Fruit fly (Drosophila melanogaster) whole organism, embryonic: ENCODE data around the gene isoQC.

Experiments
- Adf1 ChIP-seq: fragments of 200-800 bp; sonication (Bioruptor generic); IDR thresholded peaks from 2 replicates; pipeline ENCODE4 v1.3.6; 2022; ENCODE audit warnings: missing biosample characterization, missing genetic modification characterization
- Atf3 ChIP-seq: fragments of 200-800 bp; sonication (Bioruptor generic); optimal IDR thresholded peaks from 3 replicates; lab custom pipeline; 2016; ENCODE audit warnings: missing biosample characterization, missing genetic modification characterization
- BEAF-32 ChIP-seq: fragments of 200-800 bp; sonication (Bioruptor generic); optimal IDR thresholded peaks from 3 replicates; lab custom pipeline; 2017; ENCODE audit warnings: missing biosample characterization, missing genetic modification characterization, mild to moderate bottlenecking, moderate library complexity, missing genetic modification reagents
- C15 ChIP-seq: fragments of 200-800 bp; sonication (Bioruptor generic); IDR thresholded peaks from 3 replicates; pipeline ENCODE4 v1.3.6; 2022; ENCODE audit warnings: missing biosample characterization, missing genetic modification characterization
- CG11504 ChIP-seq: fragments of 200-800 bp; sonication (Bioruptor generic); optimal IDR thresholded peaks from 3 replicates; lab custom pipeline; 2019; ENCODE audit warnings: missing biosample characterization, mild to moderate bottlenecking, missing genetic modification characterization, moderate library complexity
- CG11723 ChIP-seq: fragments of 200-800 bp; sonication (Bioruptor generic); optimal IDR thresholded peaks from 2 replicates; lab custom pipeline; 2017; ENCODE audit warnings: missing biosample characterization, mild to moderate bottlenecking, missing genetic modification characterization
- CG12236 ChIP-seq: fragments of 200-800 bp; sonication (Bioruptor generic); optimal IDR thresholded peaks from 2 replicates; lab custom pipeline; 2016; ENCODE audit warnings: missing biosample characterization, missing genetic modification characterization
- CG12299 ChIP-seq: fragments of 200-800 bp; sonication (Bioruptor generic); optimal IDR thresholded peaks from 2 replicates; lab custom pipeline; 2018; ENCODE audit warnings: missing biosample characterization, mild to moderate bottlenecking, missing genetic modification characterization
- CG13624 ChIP-seq: fragments of 200-800 bp; sonication (Bioruptor generic); optimal IDR thresholded peaks from 2 replicates; lab custom pipeline; 2016; ENCODE audit warnings: missing biosample characterization, missing genetic modification characterization
- CG15011 ChIP-seq: fragments of 200-800 bp; sonication (Bioruptor generic); optimal IDR thresholded peaks from 3 replicates; lab custom pipeline; 2018; ENCODE audit warnings: missing biosample characterization, mild to moderate bottlenecking, missing genetic modification characterization
- CG16813 ChIP-seq: fragments of 200-800 bp; sonication (Bioruptor generic); IDR thresholded peaks from 3 replicates; pipeline ENCODE4 v1.3.6; 2022; ENCODE audit warnings: missing biosample characterization, missing genetic modification characterization; ENCODE audit not compliant: partially characterized antibody
- CG17612 ChIP-seq: fragments of 200-800 bp; sonication (Bioruptor generic); IDR thresholded peaks from 2 replicates; pipeline ENCODE4 v1.3.6; 2022; ENCODE audit warnings: missing biosample characterization, missing genetic modification characterization
- CG1832 ChIP-seq: fragments of 200-800 bp; sonication (Bioruptor generic); optimal IDR thresholded peaks from 2 replicates; lab custom pipeline; 2017; ENCODE audit warnings: missing biosample characterization, mild to moderate bottlenecking, missing genetic modification characterization, inconsistent platforms
- CG18764 ChIP-seq: fragments of 200-800 bp; sonication (Bioruptor generic); optimal IDR thresholded peaks from 3 replicates; lab custom pipeline; 2016; ENCODE audit warnings: missing biosample characterization, missing genetic modification characterization
- CG2120 ChIP-seq: fragments of 200-800 bp; sonication (Bioruptor generic); optimal IDR thresholded peaks from 3 replicates; lab custom pipeline; 2016; ENCODE audit warnings: missing biosample characterization, missing genetic modification characterization
- CG2678 ChIP-seq: fragments of 200-800 bp; sonication (Bioruptor generic); optimal IDR thresholded peaks from 3 replicates; lab custom pipeline; 2019; ENCODE audit warnings: missing biosample characterization, mild to moderate bottlenecking, missing genetic modification characterization, moderate library complexity
- CG2889 ChIP-seq: fragments of 200-800 bp; sonication (Bioruptor generic); IDR thresholded peaks from 3 replicates; pipeline ENCODE4 v1.3.6; 2022; ENCODE audit warnings: missing biosample characterization, missing genetic modification characterization
- CG30403 ChIP-seq: fragments of 200-800 bp; sonication (Bioruptor generic); optimal IDR thresholded peaks from 3 replicates; lab custom pipeline; 2016; ENCODE audit warnings: missing biosample characterization, missing genetic modification characterization
- CG31388 ChIP-seq: fragments of 200-800 bp; sonication (Bioruptor generic); optimal IDR thresholded peaks from 2 replicates; lab custom pipeline; 2016; ENCODE audit warnings: missing biosample characterization, missing genetic modification characterization
- CG3726 ChIP-seq: fragments of 200-800 bp; sonication (Bioruptor generic); IDR thresholded peaks from 3 replicates; pipeline ENCODE4, ENCODE4 v1.3.6; 2022; ENCODE audit warnings: missing biosample characterization, missing genetic modification characterization
- CG43689 ChIP-seq: fragments of 200-800 bp; sonication (Bioruptor generic); IDR thresholded peaks from 2 replicates; pipeline ENCODE4 v1.3.6; 2022; ENCODE audit warnings: missing biosample characterization, missing genetic modification characterization
- CG4854 ChIP-seq: fragments of 200-800 bp; sonication (Bioruptor generic); optimal IDR thresholded peaks from 2 replicates; lab custom pipeline; 2016; ENCODE audit warnings: missing biosample characterization, missing genetic modification characterization, inconsistent platforms
- CG5180 ChIP-seq: fragments of 200-800 bp; sonication (Bioruptor generic); optimal IDR thresholded peaks from 3 replicates; lab custom pipeline; 2017; ENCODE audit warnings: missing biosample characterization, missing genetic modification characterization, mild to moderate bottlenecking, moderate library complexity, missing genetic modification reagents
- CG6254 ChIP-seq: fragments of 200-800 bp; sonication (Bioruptor generic); optimal IDR thresholded peaks from 3 replicates; lab custom pipeline; 2017; ENCODE audit warnings: mild to moderate bottlenecking, missing biosample characterization, missing genetic modification reagents, missing genetic modification characterization
- CG6272 ChIP-seq: fragments of 200-800 bp; sonication (Bioruptor generic); IDR thresholded peaks from 2 replicates; pipeline ENCODE4 v1.3.6; 2022; ENCODE audit warnings: missing biosample characterization, missing genetic modification characterization
- CG9797 ChIP-seq: fragments of 200-800 bp; sonication (Bioruptor generic); optimal IDR thresholded peaks from 3 replicates; lab custom pipeline; 2018; ENCODE audit warnings: missing biosample characterization, mild to moderate bottlenecking, missing genetic modification characterization
- CG9876 ChIP-seq: fragments of 200-800 bp; sonication (Bioruptor generic); optimal IDR thresholded peaks from 2 replicates; lab custom pipeline; 2016; ENCODE audit warnings: missing biosample characterization, missing genetic modification characterization
- CTCF ChIP-seq: fragments of 200-800 bp; sonication (Bioruptor generic); optimal IDR thresholded peaks from 2 replicates; lab custom pipeline; 2017; ENCODE audit warnings: missing biosample characterization, mild to moderate bottlenecking, missing genetic modification characterization, moderate library complexity
- Dfd ChIP-seq, 2 experiments: fragments of >200 bp; optimal IDR thresholded peaks; 2 replicates each; lab custom pipeline; 2017; ENCODE audit warnings: missing biosample characterization in 2 of 2, missing genetic modification characterization in 2 of 2
- Dref ChIP-seq: fragments of 200-800 bp; sonication (Bioruptor generic); IDR thresholded peaks from 2 replicates; pipeline ENCODE4 v1.3.6; 2022; ENCODE audit warnings: missing biosample characterization, missing genetic modification characterization
- Fer1 ChIP-seq: fragments of 200-800 bp; sonication (Bioruptor generic); optimal IDR thresholded peaks from 2 replicates; lab custom pipeline; 2017; ENCODE audit warnings: missing biosample characterization, mild to moderate bottlenecking, missing genetic modification characterization
- Kr ChIP-seq: fragments of 200-800 bp; sonication (Bioruptor generic); optimal IDR thresholded peaks from 2 replicates; lab custom pipeline; 2017; ENCODE audit warnings: missing biosample characterization, mild to moderate bottlenecking, missing genetic modification characterization
- Lim3 ChIP-seq: fragments of 200-800 bp; sonication (Bioruptor generic); IDR thresholded peaks from 2 replicates; pipeline ENCODE4 v1.3.6; 2022; ENCODE audit warnings: missing biosample characterization, missing genetic modification characterization
- Mad ChIP-seq: fragments of 200-800 bp; sonication (Bioruptor generic); optimal IDR thresholded peaks from 2 replicates; lab custom pipeline; 2016; ENCODE audit warnings: missing biosample characterization, missing genetic modification characterization
- Max ChIP-seq: fragments of 200-800 bp; sonication (Bioruptor generic); optimal IDR thresholded peaks from 2 replicates; lab custom pipeline; 2016; ENCODE audit warnings: missing biosample characterization, mild to moderate bottlenecking, missing genetic modification characterization
- Meics ChIP-seq: fragments of 200-800 bp; sonication (Bioruptor generic); optimal IDR thresholded peaks from 2 replicates; lab custom pipeline; 2017; ENCODE audit warnings: missing biosample characterization, mild to moderate bottlenecking, missing genetic modification characterization
- Myb ChIP-seq: fragments of 200-800 bp; sonication (Bioruptor generic); optimal IDR thresholded peaks from 2 replicates; lab custom pipeline; 2016; ENCODE audit warnings: missing biosample characterization, missing genetic modification characterization
- Oaz ChIP-seq: fragments of 200-800 bp; sonication (Bioruptor generic); IDR thresholded peaks from 2 replicates; pipeline ENCODE4 v1.3.6; 2022; ENCODE audit warnings: missing biosample characterization, missing genetic modification characterization
- Opbp ChIP-seq: fragments of 200-800 bp; sonication (Bioruptor generic); IDR thresholded peaks from 3 replicates; pipeline ENCODE4 v1.3.6; 2022; ENCODE audit warnings: missing biosample characterization, missing genetic modification characterization; ENCODE audit not compliant: partially characterized antibody
- Poxn ChIP-seq: fragments of 200-800 bp; sonication (Bioruptor generic); IDR thresholded peaks from 2 replicates; pipeline ENCODE4 v1.3.6; 2022; ENCODE audit warnings: missing biosample characterization, missing genetic modification characterization
- Rx ChIP-seq: fragments of 200-800 bp; sonication (Bioruptor generic); IDR thresholded peaks from 2 replicates; pipeline ENCODE4 v1.3.6; 2022; ENCODE audit warnings: missing biosample characterization, missing genetic modification characterization
- Sry-δ ChIP-seq: fragments of 200-800 bp; sonication (Bioruptor generic); optimal IDR thresholded peaks from 2 replicates; lab custom pipeline; 2016; ENCODE audit warnings: missing biosample characterization, missing genetic modification characterization
- TFAM ChIP-seq: fragments of 200-800 bp; sonication (Bioruptor generic); optimal IDR thresholded peaks from 2 replicates; lab custom pipeline; 2017; ENCODE audit warnings: missing biosample characterization, missing genetic modification characterization, inconsistent platforms
- Trl ChIP-seq, 3 experiments: fragments of >200 bp in 2 of 3; fragments of 200-800 bp in 1 of 3; sonication (Bioruptor generic) in 1 of 3; optimal IDR thresholded peaks; 2 replicates in 1 of 3; 3 replicates in 2 of 3; lab custom pipeline; 2016 to 2017; ENCODE audit warnings: missing biosample characterization in 1 of 3, missing genetic modification characterization in 1 of 3
- bigmax ChIP-seq: fragments of 200-800 bp; sonication (Bioruptor generic); optimal IDR thresholded peaks from 2 replicates; lab custom pipeline; 2018; ENCODE audit warnings: missing biosample characterization, mild to moderate bottlenecking, missing genetic modification characterization
- klu ChIP-seq: fragments of 200-800 bp; sonication (Bioruptor generic); IDR thresholded peaks from 2 replicates; pipeline ENCODE4 v1.3.6; 2022; ENCODE audit warnings: missing biosample characterization, missing genetic modification characterization
- knrl ChIP-seq: fragments of 200-800 bp; sonication (Bioruptor generic); IDR thresholded peaks from 3 replicates; pipeline ENCODE4 v1.3.6; 2022; ENCODE audit warnings: missing biosample characterization, missing genetic modification characterization; ENCODE audit not compliant: partially characterized antibody
- mam ChIP-seq: fragments of 200-800 bp; sonication (Bioruptor generic); optimal IDR thresholded peaks from 3 replicates; lab custom pipeline; 2016; ENCODE audit warnings: missing biosample characterization, missing genetic modification characterization
- rib ChIP-seq: fragments of 200-800 bp; sonication (Bioruptor generic); IDR thresholded peaks from 2 replicates; pipeline ENCODE4 v1.3.6; 2022; ENCODE audit warnings: missing biosample characterization, missing genetic modification characterization
- sisA ChIP-seq: fragments of 200-800 bp; sonication (Bioruptor generic); IDR thresholded peaks from 2 replicates; pipeline ENCODE4 v1.3.6; 2022; ENCODE audit warnings: missing biosample characterization, missing genetic modification characterization
- tap ChIP-seq: fragments of 200-800 bp; optimal IDR thresholded peaks from 3 replicates; lab custom pipeline; 2019; ENCODE audit warnings: missing biosample characterization, mild to moderate bottlenecking, missing genetic modification characterization, moderate library complexity

Gene isoQC

DNA sequence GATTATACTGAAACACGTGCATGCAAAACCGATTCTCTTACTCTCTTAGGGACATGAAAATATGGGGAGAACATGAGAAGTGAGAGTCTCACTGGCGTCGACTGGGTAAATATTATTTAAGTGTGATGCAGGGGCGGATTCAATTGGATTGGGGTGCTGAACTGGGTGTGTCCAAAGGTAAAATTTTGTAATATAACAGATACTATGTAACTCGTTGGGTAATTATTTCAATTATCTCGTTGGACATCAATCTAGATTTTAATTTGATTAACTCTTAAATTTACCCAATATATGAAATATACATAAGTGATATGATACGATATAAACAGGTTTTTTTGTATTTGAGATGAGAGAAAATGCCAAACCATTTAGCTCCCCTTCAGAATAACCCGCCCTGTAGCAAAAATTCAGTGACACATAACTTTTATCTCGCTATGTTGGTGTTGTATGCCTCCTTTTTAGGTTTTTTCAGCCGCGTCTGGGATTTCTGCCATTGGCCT lies 33.9 kb downstream of the isoQC start (continued):
- TF ChIP-seq Opbp (GFP tag; lab: Robert Waterston, UW), result peak; percentile 69; the same call in 2 of the 3 replicates
- peak; percentile 95 for TF ChIP-seq CG30403 (GFP tag; lab: Kevin White, UChicago)
- TF ChIP-seq CG12236, result peak; percentile 40
- peak; percentile 90 for TF ChIP-seq sisA (GFP tag; lab: Robert Waterston, UW)
- peak; percentile 87 for TF ChIP-seq CG9876 (GFP tag; lab: Kevin White, UChicago)
- TF ChIP-seq CG11504, result peak; percentile 93
- peak; percentile 82 for TF ChIP-seq CG11723 (GFP tag; lab: Kevin White, UChicago)
- no peak for TF ChIP-seq Kr
- TF ChIP-seq klu, result peak; percentile 92
- peak; percentile 2 for TF ChIP-seq CG9797 (GFP tag; lab: Kevin White, UChicago)
- peak; percentile 79 for TF ChIP-seq Myb
- peak; percentile 77 for TF ChIP-seq CG12299
- peak; percentile 95 for TF ChIP-seq Fer1
- TF ChIP-seq CG6254 (GFP tag; lab: Kevin White, UChicago), result peak; percentile 74
- TF ChIP-seq Rx, result peak; percentile 74
- TF ChIP-seq CG18764 (GFP tag; lab: Kevin White, UChicago), result peak; percentile 74
- TF ChIP-seq CG1832, result no peak
- TF ChIP-seq Lim3, result 0 out of 2 replicates have a peak, but pooled peaks have one; percentile 46
- TF ChIP-seq tap (tag; lab: Kevin White, UChicago), result peak; percentile 56
- TF ChIP-seq C15 (GFP tag; lab: Robert Waterston, UW), result peak; percentile 92
- TF ChIP-seq TFAM, result peak; percentile 38
- TF ChIP-seq bigmax (GFP tag; lab: Kevin White, UChicago), result peak; percentile 30
- peak; percentile 97 for TF ChIP-seq mam
- peak; percentile 82 for TF ChIP-seq CG5180 (GFP tag; lab: Kevin White, UChicago)
- TF ChIP-seq Meics (GFP tag; lab: Kevin White, UChicago), result peak; percentile 96
- TF ChIP-seq CG4854 (GFP tag; lab: Kevin White, UChicago), result peak; percentile 86
- peak; percentile 85 for TF ChIP-seq CG2889 (GFP tag; lab: Robert Waterston, UW)
- TF ChIP-seq CG15011, result peak; percentile 96
- peak; percentile 88 for TF ChIP-seq Poxn (GFP tag; lab: Robert Waterston, UW)
- peak; percentile 91 for TF ChIP-seq CG17612 (GFP tag; lab: Robert Waterston, UW)
- peak; percentile 92 for TF ChIP-seq rib (GFP tag; lab: Robert Waterston, UW)
- peak; percentile 60 for TF ChIP-seq Sry-δ (GFP tag; lab: Kevin White, UChicago)
- peak; percentile 99 for TF ChIP-seq CG2120 (GFP tag; lab: Kevin White, UChicago)
- peak; percentile 65 to 88 for TF ChIP-seq Trl (optimal IDR thresholded peaks at IDR 0.05; lab: Kevin White, UChicago)
- peak; percentile 85 for TF ChIP-seq Trl (GFP tag; optimal IDR thresholded peaks at IDR 0.05; lab: Kevin White, UChicago)
- peak; percentile 98 for TF ChIP-seq CG2678 (tag; lab: Kevin White, UChicago)
- TF ChIP-seq CG16813 (GFP tag; lab: Robert Waterston, UW), result peak; percentile 72
- peak; percentile 93 for TF ChIP-seq CG6272 (GFP tag; lab: Robert Waterston, UW)
- peak in 1 of 2 experiments; percentile 94 for TF ChIP-seq Dfd (GFP tag; optimal IDR thresholded peaks at IDR 0.05; lab: Kevin White, UChicago)
- TF ChIP-seq Max, result peak; percentile 91
- no peak; the same call in 1 of the 2 replicates for TF ChIP-seq Oaz (GFP tag; lab: Robert Waterston, UW)
- peak; percentile 85 for TF ChIP-seq CG31388 (GFP tag; lab: Kevin White, UChicago)
- TF ChIP-seq Atf3, result peak; percentile 81
- TF ChIP-seq CG43689 (GFP tag; lab: Robert Waterston, UW), result peak; percentile 36; the same call in 1 of the 2 replicates
- TF ChIP-seq Adf1 (GFP tag; lab: Robert Waterston, UW), result peak; percentile 82
- TF ChIP-seq BEAF-32, result peak; percentile 31
- peak; percentile 34 for TF ChIP-seq CTCF
- TF ChIP-seq knrl (GFP tag; lab: Robert Waterston, UW), result peak; percentile 63; the same call in 2 of the 3 replicates
- peak; percentile 97 for TF ChIP-seq CG13624 (GFP tag; lab: Kevin White, UChicago)
- peak; percentile 90 for TF ChIP-seq Mad (GFP tag; lab: Kevin White, UChicago)
- no peak for TF ChIP-seq Dref (GFP tag; lab: Robert Waterston, UW)
- TF ChIP-seq CG3726 (GFP tag; lab: Robert Waterston, UW), result no peak
